Fruit fly (Drosophila melanogaster) whole organism, embryonic: ENCODE measurements around the gene CG13894.
A peak's percentile ranks its signal among the peaks of the same experiment; 100 is the strongest.

Experiments used
- B-H1 ChIP-seq: fragments of 200-800 bp; sonication (Bioruptor generic); IDR thresholded peaks from 3 replicates; pipeline ENCODE4 v1.3.6; 2022; ENCODE audit warnings: missing biosample characterization, missing genetic modification characterization
- B-H2 ChIP-seq: fragments of 200-800 bp; sonication (Bioruptor generic); optimal IDR thresholded peaks from 2 replicates; lab custom pipeline; 2018; ENCODE audit warnings: missing biosample characterization, mild to moderate bottlenecking, missing genetic modification characterization
- C15 ChIP-seq: fragments of 200-800 bp; sonication (Bioruptor generic); IDR thresholded peaks from 3 replicates; pipeline ENCODE4 v1.3.6; 2022; ENCODE audit warnings: missing biosample characterization, missing genetic modification characterization
- CG11093 ChIP-seq: fragments of 200-800 bp; sonication (Bioruptor generic); IDR thresholded peaks from 3 replicates; pipeline ENCODE4 v1.3.6; 2022; ENCODE audit warnings: missing biosample characterization, missing genetic modification characterization
- CG12155 ChIP-seq: fragments of 200-800 bp; sonication (Bioruptor generic); optimal IDR thresholded peaks from 3 replicates; lab custom pipeline; 2016; ENCODE audit warnings: missing biosample characterization, missing genetic modification characterization
- CG13775 ChIP-seq: fragments of 200-800 bp; sonication (Bioruptor generic); optimal IDR thresholded peaks from 3 replicates; lab custom pipeline; 2017; ENCODE audit warnings: missing biosample characterization, mild to moderate bottlenecking, missing genetic modification characterization
- CG15011 ChIP-seq: fragments of 200-800 bp; sonication (Bioruptor generic); optimal IDR thresholded peaks from 3 replicates; lab custom pipeline; 2018; ENCODE audit warnings: missing biosample characterization, mild to moderate bottlenecking, missing genetic modification characterization
- CG17385 ChIP-seq: fragments of 200-800 bp; sonication (Bioruptor generic); optimal IDR thresholded peaks from 3 replicates; lab custom pipeline; 2018; ENCODE audit warnings: missing biosample characterization, mild to moderate bottlenecking, missing genetic modification characterization
- CG17612 ChIP-seq: fragments of 200-800 bp; sonication (Bioruptor generic); IDR thresholded peaks from 2 replicates; pipeline ENCODE4 v1.3.6; 2022; ENCODE audit warnings: missing biosample characterization, missing genetic modification characterization
- CG18619 ChIP-seq: fragments of 200-800 bp; sonication (Bioruptor generic); optimal IDR thresholded peaks from 3 replicates; lab custom pipeline; 2017; ENCODE audit warnings: missing biosample characterization, mild to moderate bottlenecking, missing genetic modification characterization
- CG30403 ChIP-seq: fragments of 200-800 bp; sonication (Bioruptor generic); optimal IDR thresholded peaks from 3 replicates; lab custom pipeline; 2016; ENCODE audit warnings: missing biosample characterization, missing genetic modification characterization
- CG31441 ChIP-seq: fragments of 200-800 bp; sonication (Bioruptor generic); IDR thresholded peaks from 2 replicates; pipeline ENCODE4 v1.3.6; 2022; ENCODE audit warnings: missing biosample characterization, missing genetic modification characterization
- CG4707 ChIP-seq: fragments of 200-800 bp; sonication (Bioruptor generic); optimal IDR thresholded peaks from 2 replicates; lab custom pipeline; 2018; ENCODE audit warnings: missing biosample characterization, mild to moderate bottlenecking, missing genetic modification characterization, moderate library complexity
- CG6654 ChIP-seq: fragments of 200-800 bp; sonication (Bioruptor generic); optimal IDR thresholded peaks from 2 replicates; lab custom pipeline; 2017; ENCODE audit warnings: missing biosample characterization, mild to moderate bottlenecking, missing genetic modification characterization
- CG7963 ChIP-seq: fragments of 200-800 bp; sonication (Bioruptor generic); IDR thresholded peaks from 3 replicates; pipeline ENCODE4 v1.3.6; 2022; ENCODE audit warnings: missing biosample characterization, missing genetic modification characterization; ENCODE audit not compliant: partially characterized antibody
- CG8478 ChIP-seq: fragments of >200 bp; optimal IDR thresholded peaks from 2 replicates; lab custom pipeline; 2018
- CG8924 ChIP-seq: fragments of 200-800 bp; optimal IDR thresholded peaks from 3 replicates; lab custom pipeline; 2019; ENCODE audit warnings: missing biosample characterization, mild to moderate bottlenecking, missing genetic modification characterization, moderate library complexity
- CG9609 ChIP-seq: fragments of 200-800 bp; sonication (Bioruptor generic); optimal IDR thresholded peaks from 3 replicates; lab custom pipeline; 2016; ENCODE audit warnings: missing biosample characterization, missing genetic modification characterization
- D19A ChIP-seq: fragments of 200-800 bp; optimal IDR thresholded peaks from 3 replicates; lab custom pipeline; 2019; ENCODE audit warnings: missing biosample characterization, mild to moderate bottlenecking, missing genetic modification characterization, moderate library complexity
- Dp ChIP-seq: fragments of 200-800 bp; sonication (Bioruptor generic); optimal IDR thresholded peaks from 2 replicates; lab custom pipeline; 2018; ENCODE audit warnings: missing biosample characterization, mild to moderate bottlenecking, missing genetic modification characterization, moderate library complexity
- Fer1 ChIP-seq: fragments of 200-800 bp; sonication (Bioruptor generic); optimal IDR thresholded peaks from 2 replicates; lab custom pipeline; 2017; ENCODE audit warnings: missing biosample characterization, mild to moderate bottlenecking, missing genetic modification characterization
- HHEX ChIP-seq: fragments of 200-800 bp; sonication (Bioruptor generic); optimal IDR thresholded peaks from 3 replicates; lab custom pipeline; 2017; ENCODE audit warnings: missing biosample characterization, mild to moderate bottlenecking, missing genetic modification characterization, missing genetic modification reagents
- HLH54F ChIP-seq: fragments of 200-800 bp; sonication (Bioruptor generic); optimal IDR thresholded peaks from 3 replicates; lab custom pipeline; 2016; ENCODE audit warnings: missing biosample characterization, missing genetic modification characterization
- Lim3 ChIP-seq: fragments of 200-800 bp; sonication (Bioruptor generic); IDR thresholded peaks from 2 replicates; pipeline ENCODE4 v1.3.6; 2022; ENCODE audit warnings: missing biosample characterization, missing genetic modification characterization
- MBD-R2 ChIP-seq: fragments of 200-800 bp; sonication (Bioruptor generic); IDR thresholded peaks from 2 replicates; pipeline ENCODE4 v1.3.6; 2022; ENCODE audit warnings: missing biosample characterization, missing genetic modification characterization
- Meics ChIP-seq: fragments of 200-800 bp; sonication (Bioruptor generic); optimal IDR thresholded peaks from 2 replicates; lab custom pipeline; 2017; ENCODE audit warnings: missing biosample characterization, mild to moderate bottlenecking, missing genetic modification characterization
- NFAT ChIP-seq: fragments of 200-800 bp; sonication (Bioruptor generic); IDR thresholded peaks from 2 replicates; pipeline ENCODE4 v1.3.6; 2022; ENCODE audit warnings: missing biosample characterization, missing genetic modification characterization
- Scr ChIP-seq: fragments of 200-800 bp; sonication (Bioruptor generic); IDR thresholded peaks from 2 replicates; pipeline ENCODE4 v1.3.6; 2022; ENCODE audit warnings: missing biosample characterization, missing genetic modification characterization; ENCODE audit not compliant: partially characterized antibody
- Sin3A ChIP-seq: fragments of >200 bp; optimal IDR thresholded peaks from 2 replicates; lab custom pipeline; 2018
- Six4 ChIP-seq: fragments of 200-800 bp; sonication (Bioruptor generic); optimal IDR thresholded peaks from 2 replicates; lab custom pipeline; 2016; ENCODE audit warnings: missing biosample characterization, missing genetic modification characterization
- Sry-δ ChIP-seq: fragments of 200-800 bp; sonication (Bioruptor generic); optimal IDR thresholded peaks from 2 replicates; lab custom pipeline; 2016; ENCODE audit warnings: missing biosample characterization, missing genetic modification characterization
- Stat92E ChIP-seq, 3 experiments: fragments of >200 bp in 2 of 3; fragments of 200-800 bp in 1 of 3; sonication (Bioruptor generic) in 1 of 3; optimal IDR thresholded peaks; 2 replicates each; lab custom pipeline; 2017 to 2019; ENCODE audit warnings: missing biosample characterization in 3 of 3, missing genetic modification characterization in 3 of 3, mild to moderate bottlenecking in 1 of 3, moderate library complexity in 1 of 3
- dati ChIP-seq: fragments of 200-800 bp; sonication (Bioruptor generic); IDR thresholded peaks from 2 replicates; pipeline ENCODE4 v1.3.6; 2022; ENCODE audit warnings: missing biosample characterization, missing genetic modification characterization
- dmrt11E ChIP-seq: fragments of 200-800 bp; sonication (Bioruptor generic); optimal IDR thresholded peaks from 3 replicates; lab custom pipeline; 2018; ENCODE audit warnings: missing biosample characterization, mild to moderate bottlenecking, missing genetic modification characterization, moderate library complexity
- eve ChIP-seq, 2 experiments: fragments of >200 bp; optimal IDR thresholded peaks; 2 replicates each; lab custom pipeline; 2017; ENCODE audit warnings: missing biosample characterization in 2 of 2, missing genetic modification characterization in 2 of 2
- gsb-n ChIP-seq: fragments of 200-800 bp; sonication (Bioruptor generic); optimal IDR thresholded peaks from 3 replicates; lab custom pipeline; 2018; ENCODE audit warnings: missing biosample characterization, mild to moderate bottlenecking, missing genetic modification characterization
- ken ChIP-seq: fragments of 200-800 bp; sonication (Bioruptor generic); IDR thresholded peaks from 3 replicates; pipeline ENCODE4 v1.3.6; 2022; ENCODE audit warnings: missing biosample characterization, missing genetic modification characterization
- mld ChIP-seq: fragments of 200-800 bp; sonication (Bioruptor generic); IDR thresholded peaks from 3 replicates; pipeline ENCODE4 v1.3.6; 2022; ENCODE audit warnings: missing biosample characterization, missing genetic modification characterization; ENCODE audit not compliant: partially characterized antibody
- oc ChIP-seq: fragments of 200-800 bp; sonication (Bioruptor generic); optimal IDR thresholded peaks from 2 replicates; lab custom pipeline; 2018; ENCODE audit warnings: missing biosample characterization, mild to moderate bottlenecking, missing genetic modification characterization, moderate library complexity
- odd ChIP-seq: fragments of 200-800 bp; sonication (Bioruptor generic); optimal IDR thresholded peaks from 2 replicates; lab custom pipeline; 2017; ENCODE audit warnings: missing biosample characterization, mild to moderate bottlenecking, missing genetic modification characterization
- p53 ChIP-seq: fragments of 200-800 bp; sonication (Bioruptor generic); optimal IDR thresholded peaks from 2 replicates; lab custom pipeline; 2016; ENCODE audit warnings: missing biosample characterization, missing genetic modification characterization
- repo ChIP-seq: fragments of 200-800 bp; sonication (Bioruptor generic); optimal IDR thresholded peaks from 2 replicates; lab custom pipeline; 2016; ENCODE audit warnings: missing biosample characterization, missing genetic modification characterization
- sens ChIP-seq: fragments of 200-800 bp; sonication (Bioruptor generic); peaks from one replicate; lab custom pipeline; 2016; ENCODE audit warnings: missing biosample characterization, missing genetic modification characterization
- sim ChIP-seq: fragments of 200-800 bp; sonication (Bioruptor generic); IDR thresholded peaks from 2 replicates; pipeline ENCODE4 v1.3.6; 2022; ENCODE audit warnings: missing biosample characterization, missing genetic modification characterization
- sqz ChIP-seq: fragments of 200-800 bp; sonication (Bioruptor generic); optimal IDR thresholded peaks from 3 replicates; lab custom pipeline; 2018; ENCODE audit warnings: missing biosample characterization, mild to moderate bottlenecking, missing genetic modification characterization
- stc ChIP-seq: fragments of 200-800 bp; sonication (Bioruptor generic); IDR thresholded peaks from 2 replicates; pipeline ENCODE4 v1.3.6; 2022; ENCODE audit warnings: missing biosample characterization, missing genetic modification characterization
- unpg ChIP-seq: fragments of 200-800 bp; sonication (Bioruptor generic); optimal IDR thresholded peaks from 3 replicates; lab custom pipeline; 2018; ENCODE audit warnings: missing biosample characterization, mild to moderate bottlenecking, missing genetic modification characterization, moderate library complexity
- zen2 ChIP-seq: fragments of 200-800 bp; sonication (Bioruptor generic); IDR thresholded peaks from 3 replicates; pipeline ENCODE4 v1.3.6; 2022; ENCODE audit warnings: missing biosample characterization, missing genetic modification characterization; ENCODE audit not compliant: partially characterized antibody
- zf30C ChIP-seq: fragments of 200-800 bp; sonication (Bioruptor generic); optimal IDR thresholded peaks from 3 replicates; lab custom pipeline; 2018; ENCODE audit warnings: missing biosample characterization, mild to moderate bottlenecking, missing genetic modification characterization

The CG13894 gene

DNA sequence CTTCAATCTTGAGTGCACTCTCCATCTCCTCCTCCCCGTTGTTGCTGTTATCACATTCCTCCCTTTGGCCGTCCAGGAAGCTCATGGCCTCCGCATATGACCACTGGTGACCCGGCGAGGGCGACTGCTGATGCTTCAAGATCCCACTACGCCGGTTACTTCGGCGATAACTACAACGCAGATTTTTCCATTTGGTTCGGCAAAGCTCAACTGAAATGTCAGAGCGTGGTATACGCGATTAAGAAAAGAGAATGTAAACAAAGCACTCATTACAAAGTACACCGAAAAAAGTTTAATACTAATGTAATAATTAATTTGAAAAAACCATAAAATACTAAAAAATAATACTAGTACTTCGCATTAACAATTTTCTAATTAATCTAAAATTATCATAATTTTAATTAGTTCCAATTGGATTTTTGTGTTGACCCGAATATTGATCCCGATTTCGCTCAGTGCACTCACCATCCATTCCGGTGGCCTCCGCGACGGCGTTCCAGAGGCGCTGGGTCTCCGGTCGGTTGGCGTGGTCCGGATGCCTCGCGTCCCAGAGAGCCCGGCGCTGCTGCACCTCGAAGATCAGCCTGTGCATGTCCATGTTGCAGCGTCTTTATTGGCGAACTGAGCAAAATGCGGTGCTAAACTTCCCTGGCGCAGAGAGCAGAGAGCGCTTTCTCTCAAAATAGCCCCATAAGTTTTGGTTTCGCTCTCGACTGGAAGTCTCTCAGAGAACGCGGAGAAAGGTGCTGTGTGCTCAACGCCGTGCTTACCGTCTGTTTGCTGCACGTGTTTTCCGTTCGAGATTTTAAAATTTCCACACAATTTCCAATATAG lies 39.8 kb upstream of the CG13894 start (continued):
- peak; percentile 89 for TF ChIP-seq HHEX
- TF ChIP-seq C15 (GFP tag; lab: Robert Waterston, UW): peak; percentile 80; the same call in 2 of the 3 replicates
- TF ChIP-seq Dp (GFP tag; lab: Kevin White, UChicago): no peak
- TF ChIP-seq CG8478 (lab: Kevin White, UChicago): no peak
- TF ChIP-seq mld (GFP tag; lab: Robert Waterston, UW): no peak
- TF ChIP-seq dmrt11E (tag; lab: Kevin White, UChicago): peak; percentile 94
- TF ChIP-seq CG11093 (GFP tag; lab: Robert Waterston, UW): peak; percentile 87
- peak; percentile 87 for TF ChIP-seq odd (GFP tag; lab: Kevin White, UChicago)
- peak; percentile 62; the same call in 1 of the 2 replicates for TF ChIP-seq CG17612 (GFP tag; lab: Robert Waterston, UW)
- peak; percentile 90 for TF ChIP-seq CG30403
- peak; percentile 83 for TF ChIP-seq B-H1
- no peak for TF ChIP-seq eve (GFP tag; optimal IDR thresholded peaks at IDR 0.05; lab: Kevin White, UChicago)
- TF ChIP-seq p53: no peak
- peak; percentile 91 for TF ChIP-seq oc
- TF ChIP-seq CG4707 (GFP tag; lab: Kevin White, UChicago): peak; percentile 80
- TF ChIP-seq Six4 (GFP tag; lab: Kevin White, UChicago): peak; percentile 95
- TF ChIP-seq CG18619 (GFP tag; lab: Kevin White, UChicago): peak; percentile 86
- TF ChIP-seq Stat92E (GFP tag; optimal IDR thresholded peaks at IDR 0.05; lab: Kevin White, UChicago): peak in 1 of 3 experiments; percentile 85
- TF ChIP-seq CG6654 (GFP tag; lab: Kevin White, UChicago): peak; percentile 61
- peak; percentile 89 for TF ChIP-seq CG17385 (GFP tag; lab: Kevin White, UChicago)
- TF ChIP-seq CG7963 (GFP tag; lab: Robert Waterston, UW): no peak
- TF ChIP-seq gsb-n: peak; percentile 96
- peak; percentile 93 for TF ChIP-seq sim (GFP tag; lab: Robert Waterston, UW)
- TF ChIP-seq zf30C (GFP tag; lab: Kevin White, UChicago): peak; percentile 87
- no peak for TF ChIP-seq Scr (GFP tag; lab: Robert Waterston, UW)
- TF ChIP-seq Meics (GFP tag; lab: Kevin White, UChicago): peak; percentile 84
- TF ChIP-seq NFAT (GFP tag; lab: Robert Waterston, UW): peak; percentile 67
- TF ChIP-seq sqz (GFP tag; lab: Kevin White, UChicago): peak; percentile 88
- TF ChIP-seq CG31441 (GFP tag; lab: Robert Waterston, UW): peak; percentile 95
- peak; percentile 48 for TF ChIP-seq CG9609 (GFP tag; lab: Kevin White, UChicago)
- peak; percentile 95 for TF ChIP-seq CG8924
- peak; percentile 59; the same call in 1 of the 2 replicates for TF ChIP-seq dati (GFP tag; lab: Robert Waterston, UW)
- TF ChIP-seq Sin3A (lab: Kevin White, UChicago): no peak
- TF ChIP-seq repo (GFP tag; lab: Kevin White, UChicago): no peak
- TF ChIP-seq CG15011 (GFP tag; lab: Kevin White, UChicago): peak; percentile 79
- TF ChIP-seq zen2 (GFP tag; lab: Robert Waterston, UW): no peak
- TF ChIP-seq stc (GFP tag; lab: Robert Waterston, UW): peak; percentile 92
- TF ChIP-seq Lim3 (GFP tag; lab: Robert Waterston, UW): peak; percentile 68
- TF ChIP-seq sens (GFP tag; lab: Kevin White, UChicago): peak; percentile 96
- peak; percentile 80 for TF ChIP-seq ken
- peak; percentile 21 for TF ChIP-seq Sry-δ (GFP tag; lab: Kevin White, UChicago)
- TF ChIP-seq HLH54F: peak; percentile 45
- peak; percentile 94 for TF ChIP-seq unpg
- TF ChIP-seq Fer1 (GFP tag; lab: Kevin White, UChicago): peak; percentile 89
- peak; percentile 84 for TF ChIP-seq CG12155
- TF ChIP-seq D19A (tag; lab: Kevin White, UChicago): peak; percentile 78
- peak; percentile 73 for TF ChIP-seq MBD-R2
- TF ChIP-seq B-H2: peak; percentile 46
- TF ChIP-seq CG13775 (GFP tag; lab: Kevin White, UChicago): peak; percentile 89
